Worm (Caenorhabditis elegans) whole organism, L4/young adult: ENCODE results near the gene npr-27.

Experiments
- W03F9.2 ChIP-seq: fragments of 150-350 bp; optimal IDR thresholded peaks from 2 replicates; lab custom pipeline; 2014; ENCODE audit warnings: missing biosample characterization, missing genetic modification characterization
- dao-5 ChIP-seq: sonication (generic microtip); optimal IDR thresholded peaks from 2 replicates; lab custom pipeline; 2016; ENCODE audit warnings: missing genotype, missing genetic modification characterization, moderate library complexity, missing compliant biosample characterization
- him-1 ChIP-seq: sonication (generic microtip); optimal IDR thresholded peaks from 2 replicates; lab custom pipeline; 2016; ENCODE audit warnings: missing genotype, missing genetic modification reagents, missing genetic modification characterization, missing compliant biosample characterization

- TF ChIP-seq him-1 (tag; lab: Kevin White, UChicago) (no peak), dao-5 (tag; lab: Kevin White, UChicago) (no peak), W03F9.2 (tag; lab: Kevin White, UChicago) (no peak)
Measured at ce11 chrIV:7346751-7347150, 41.3 kb downstream of the npr-27 start, which contains the start of gene daf-42.
